Worm (Caenorhabditis elegans) whole organism, midembryonic: Measurements from ENCODE around the gene tbc-2.

ENCODE experiments used
- T22C8.4 ChIP-seq: fragments of 200-800 bp; sonication (Bioruptor generic); IDR thresholded peaks from 2 replicates; pipeline ENCODE4 v1.3.6; 2022; ENCODE audit warnings: missing genetic modification characterization, missing compliant biosample characterization
- klf-2 ChIP-seq: fragments of 200-800 bp; sonication (Bioruptor generic); conservative IDR thresholded peaks from 2 replicates; pipeline ENCODE4 v1.3.6; 2022; ENCODE audit warnings: missing genetic modification reagents, missing genetic modification characterization, missing compliant biosample characterization
- med-1 ChIP-seq: sonication (generic microtip); optimal IDR thresholded peaks from 2 replicates; lab custom pipeline; 2017; ENCODE audit warnings: missing genetic modification characterization, mild to moderate bottlenecking, missing compliant biosample characterization, antibody characterized with exemption, missing genetic modification reagents; ENCODE audit not compliant: insufficient read depth
- tab-1 ChIP-seq: fragments of 200-800 bp; sonication (Bioruptor generic); IDR thresholded peaks from 2 replicates; pipeline ENCODE4 v1.3.6; 2022; ENCODE audit warnings: missing genetic modification characterization, missing compliant biosample characterization
- ztf-29 ChIP-seq: fragments of 200-800 bp; sonication (Bioruptor generic); IDR thresholded peaks from 2 replicates; pipeline ENCODE4 v1.3.6; 2022; ENCODE audit warnings: missing genetic modification reagents, missing genetic modification characterization, missing compliant biosample characterization

ce11 chrII:5873564-5874070 lies 46.4 kb upstream of the tbc-2 start, which contains the start of gene tex-2:
- TF ChIP-seq tab-1 (GFP tag; lab: Robert Waterston, UW) = no peak
- TF ChIP-seq med-1 (GFP tag; lab: Kevin White, UChicago) = no peak
- no peak for TF ChIP-seq klf-2 (GFP tag; lab: Robert Waterston, UW)
- TF ChIP-seq ztf-29 = no peak
- TF ChIP-seq T22C8.4 = no peak
